Fruit fly (Drosophila melanogaster) whole organism, embryonic: ENCODE data around the gene ETHR.

Source experiments
- CG6654 ChIP-seq: fragments of 200-800 bp; sonication (Bioruptor generic); optimal IDR thresholded peaks from 2 replicates; lab custom pipeline; 2017; ENCODE audit warnings: missing biosample characterization, mild to moderate bottlenecking, missing genetic modification characterization
- Dref ChIP-seq: fragments of 200-800 bp; sonication (Bioruptor generic); IDR thresholded peaks from 2 replicates; pipeline ENCODE4 v1.3.6; 2022; ENCODE audit warnings: missing biosample characterization, missing genetic modification characterization

DNA sequence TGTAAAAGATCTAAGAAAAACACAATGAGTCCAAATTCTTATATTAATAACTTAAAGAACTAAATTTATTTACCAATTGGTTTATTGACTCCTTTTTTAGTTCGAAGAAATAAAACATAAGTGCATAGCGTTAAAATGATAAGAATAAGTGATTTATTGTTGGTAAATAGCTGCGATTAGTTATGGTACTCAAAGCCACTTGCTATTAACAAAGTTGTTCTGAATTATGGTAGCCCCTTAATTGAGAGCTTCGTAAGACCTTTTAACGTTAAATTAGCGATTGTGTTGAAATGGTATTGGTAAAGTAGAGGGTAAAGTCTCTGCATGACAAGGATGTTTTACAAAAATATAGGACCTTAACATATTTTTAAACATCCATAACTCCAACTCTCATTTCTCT, 965 bp upstream of the ETHR start:
- TF ChIP-seq CG6654, result no peak
- TF ChIP-seq Dref, result no peak
